Worm (Caenorhabditis elegans) whole organism, late embryonic: ENCODE measurements around the gene ccg-1.

ENCODE experiments used
- Y22D7AL.16 ChIP-seq: sonication (generic microtip); optimal IDR thresholded peaks from 2 replicates; lab custom pipeline; 2016; ENCODE audit warnings: missing genetic modification characterization, missing compliant biosample characterization
- ama-1 ChIP-seq: fragments of 150-350 bp; optimal IDR thresholded peaks from 2 replicates; lab custom pipeline; 2014
- hlh-8 ChIP-seq: sonication (generic microtip); optimal IDR thresholded peaks from 2 replicates; lab custom pipeline; 2016; ENCODE audit warnings: missing genotype, missing genetic modification characterization, missing compliant biosample characterization
- madf-2 ChIP-seq: sonication (generic microtip); optimal IDR thresholded peaks from 2 replicates; lab custom pipeline; 2017; ENCODE audit warnings: missing genetic modification characterization, missing compliant biosample characterization
- nfya-1 ChIP-seq: sonication (generic microtip); optimal IDR thresholded peaks from 2 replicates; lab custom pipeline; 2017; ENCODE audit warnings: missing genetic modification characterization, mild to moderate bottlenecking, missing compliant biosample characterization, antibody characterized with exemption, moderate library complexity
- pag-3 ChIP-seq: sonication (generic microtip); optimal IDR thresholded peaks from 2 replicates; lab custom pipeline; 2016; ENCODE audit warnings: missing compliant biosample characterization, missing genetic modification characterization, borderline replicate concordance
- pha-4 ChIP-seq: fragments of 150-350 bp; optimal IDR thresholded peaks from 2 replicates; lab custom pipeline; 2018; ENCODE audit warnings: missing biosample characterization, missing genetic modification reagents, missing genetic modification characterization
- unc-55 ChIP-seq: sonication (generic microtip); optimal IDR thresholded peaks from 2 replicates; lab custom pipeline; 2017; ENCODE audit warnings: missing biosample characterization, missing genetic modification reagents, missing genetic modification characterization
- unc-86 ChIP-seq: sonication (generic microtip); optimal IDR thresholded peaks from 2 replicates; lab custom pipeline; 2016; ENCODE audit warnings: missing genetic modification characterization, missing compliant biosample characterization

DNA sequence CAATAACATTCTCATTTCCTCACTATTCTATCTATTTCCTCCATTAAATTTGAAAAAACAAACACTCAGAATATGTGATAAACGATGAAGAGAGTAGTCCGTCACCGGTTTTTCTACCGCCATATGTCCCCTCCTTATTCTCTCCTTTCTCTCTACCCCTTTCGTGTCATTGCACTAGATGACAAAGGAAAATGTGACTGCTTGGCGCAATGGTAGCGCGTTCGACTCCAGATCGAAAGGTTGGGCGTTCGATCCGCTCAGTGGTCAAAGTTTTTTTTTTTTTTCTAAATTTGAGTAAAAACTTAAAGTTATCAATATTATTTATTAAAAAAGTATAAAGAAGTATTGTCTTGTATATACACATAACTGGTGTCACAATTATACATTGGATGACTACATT is 13.9 kb upstream of the ccg-1 start:
- no peak for TF ChIP-seq madf-2
- TF ChIP-seq unc-55 = no peak
- TF ChIP-seq ama-1 (lab: Kevin White, UChicago) = no peak
- no peak for TF ChIP-seq pag-3 (tag; lab: Kevin White, UChicago)
- TF ChIP-seq pha-4 (tag; lab: Kevin White, UChicago) = no peak
- TF ChIP-seq nfya-1 (tag; lab: Kevin White, UChicago) = peak; percentile 37
- TF ChIP-seq unc-86 (tag; lab: Kevin White, UChicago) = no peak
- no peak for TF ChIP-seq Y22D7AL.16 (tag; lab: Kevin White, UChicago)
- TF ChIP-seq hlh-8 (tag; lab: Kevin White, UChicago) = no peak
